Fruit fly (Drosophila melanogaster) S2 (cell line): ENCODE measurements around the gene CG33178.

Experiments
- CG8478 ChIP-seq: fragments of >200 bp; optimal IDR thresholded peaks from 2 replicates; lab custom pipeline; 2018
- CTCF ChIP-seq, 2 experiments: fragments of >200 bp; optimal IDR thresholded peaks; 2 replicates each; lab custom pipeline; 2018

- no peak for TF ChIP-seq CG8478 (lab: Kevin White, UChicago)
- peak; percentile 76 to 87 for TF ChIP-seq CTCF (optimal IDR thresholded peaks at IDR 0.05; lab: Kevin White, UChicago)
Observed at dm6 chrX:15080780-15081402, 1.7 kb upstream of the CG33178 start, which contains the start of gene CG33177.
